Fruit fly (Drosophila melanogaster): ENCODE results near the gene CG4598.

CG4598 gene

dm6 chr2L:9919218-9919617 lies 800 bp downstream of the CG4598 start:
- TF ChIP-seq CG7101 (tag; optimal IDR thresholded peaks at IDR 0.05), result no peak
- TF ChIP-seq CG11617 (GFP tag; optimal IDR thresholded peaks at IDR 0.05), result no peak
- no peak for TF ChIP-seq CG5204 (GFP tag; optimal IDR thresholded peaks at IDR 0.05)
- no peak for TF ChIP-seq ovo (GFP tag; optimal IDR thresholded peaks at IDR 0.05)
- no peak for TF ChIP-seq kay (GFP tag; ENCODE audit: borderline replicate concordance)
- TF ChIP-seq cnc (optimal IDR thresholded peaks at IDR 0.05), result no peak

dm6 chr2L:9919949-9920348 lies 1.5 kb downstream of the CG4598 start, which contains the start of gene CG4594:
TSS of gene CG4594 (plus strand) at chr2L:9920160.
- TF ChIP-seq Crg-1 (GFP tag; optimal IDR thresholded peaks at IDR 0.05), result no peak
- no peak for TF ChIP-seq CG12768 (GFP tag; optimal IDR thresholded peaks at IDR 0.05)
- TF ChIP-seq kay (GFP tag; ENCODE audit: borderline replicate concordance), result no peak
- no peak for TF ChIP-seq Hr96 (GFP tag; optimal IDR thresholded peaks at IDR 0.05)
- TF ChIP-seq CG5204 (GFP tag; optimal IDR thresholded peaks at IDR 0.05), result no peak
- no peak for TF ChIP-seq CG14711 (tag; optimal IDR thresholded peaks at IDR 0.05)
- TF ChIP-seq Mnt (GFP tag; optimal IDR thresholded peaks at IDR 0.05), result no peak
- TF ChIP-seq CG33017 (tag; optimal IDR thresholded peaks at IDR 0.05), result no peak
- no peak for TF ChIP-seq CG11617 (GFP tag; optimal IDR thresholded peaks at IDR 0.05)

dm6 chr2L:9921401-9921800 lies 3.0 kb downstream of the CG4598 start, which contains the start of gene CG4592:
TSS of gene CG4592 (plus strand) at chr2L:9921633.
- peak; percentile 66 for TF ChIP-seq CG14711 (tag; optimal IDR thresholded peaks at IDR 0.05)
- no peak for TF ChIP-seq cnc (optimal IDR thresholded peaks at IDR 0.05)
- peak; percentile 25 for TF ChIP-seq pad (GFP tag; optimal IDR thresholded peaks at IDR 0.05)
- TF ChIP-seq Mnt (GFP tag; optimal IDR thresholded peaks at IDR 0.05), result peak; percentile 51
- TF ChIP-seq CG12768 (GFP tag; optimal IDR thresholded peaks at IDR 0.05), result peak; percentile 82
- peak; percentile 69 for TF ChIP-seq Hr96 (GFP tag; optimal IDR thresholded peaks at IDR 0.05)
- TF ChIP-seq CG5204 (GFP tag; optimal IDR thresholded peaks at IDR 0.05), result peak; percentile 40
- TF ChIP-seq kay (GFP tag; ENCODE audit: borderline replicate concordance), result peak; percentile 88
- TF ChIP-seq tj (GFP tag; optimal IDR thresholded peaks at IDR 0.05), result peak; percentile 56
- peak; percentile 24 for TF ChIP-seq cic (GFP tag; optimal IDR thresholded peaks at IDR 0.05)
- no peak for TF ChIP-seq ovo (GFP tag; optimal IDR thresholded peaks at IDR 0.05)
- no peak for TF ChIP-seq Crg-1 (GFP tag; optimal IDR thresholded peaks at IDR 0.05)
- TF ChIP-seq toe (GFP tag; optimal IDR thresholded peaks at IDR 0.05), result peak; percentile 67
- peak; percentile 78 for TF ChIP-seq CG7101 (tag; optimal IDR thresholded peaks at IDR 0.05)
- TF ChIP-seq CG11617 (GFP tag; optimal IDR thresholded peaks at IDR 0.05), result peak; percentile 79
- TF ChIP-seq CG33017 (tag; optimal IDR thresholded peaks at IDR 0.05), result peak; percentile 72
- TF ChIP-seq Clk (GFP tag; optimal IDR thresholded peaks at IDR 0.05), result no peak
- peak; percentile 85 for TF ChIP-seq bab1 (GFP tag; optimal IDR thresholded peaks at IDR 0.05)
- peak; percentile 12 for TF ChIP-seq CG1620 (GFP tag; optimal IDR thresholded peaks at IDR 0.05)
- TF ChIP-seq CG7045 (GFP tag; optimal IDR thresholded peaks at IDR 0.05), result peak; percentile 72

dm6 chr2L:9924765-9925164 lies 6.3 kb downstream of the CG4598 start, which contains the start of the genes TbCMF46 and CG42366:
TSS of gene TbCMF46 (minus strand) at chr2L:9924865.
TSS of gene CG42366 (plus strand) at chr2L:9925161.
- TF ChIP-seq cic (GFP tag; optimal IDR thresholded peaks at IDR 0.05) (no peak), CG1620 (GFP tag; optimal IDR thresholded peaks at IDR 0.05) (no peak), bab1 (GFP tag; optimal IDR thresholded peaks at IDR 0.05) (no peak), Crg-1 (GFP tag; optimal IDR thresholded peaks at IDR 0.05) (no peak), pad (GFP tag; optimal IDR thresholded peaks at IDR 0.05) (no peak), Mnt (GFP tag; optimal IDR thresholded peaks at IDR 0.05) (no peak), toe (GFP tag; optimal IDR thresholded peaks at IDR 0.05) (no peak), CG7101 (tag; optimal IDR thresholded peaks at IDR 0.05) (no peak), cnc (optimal IDR thresholded peaks at IDR 0.05) (no peak), CG12768 (GFP tag; optimal IDR thresholded peaks at IDR 0.05) (no peak), CG14711 (tag; optimal IDR thresholded peaks at IDR 0.05) (no peak), ovo (GFP tag; optimal IDR thresholded peaks at IDR 0.05) (no peak)

- TF ChIP-seq Clk (GFP tag; optimal IDR thresholded peaks at IDR 0.05) (no peak), ovo (GFP tag; optimal IDR thresholded peaks at IDR 0.05) (no peak), Crg-1 (GFP tag; optimal IDR thresholded peaks at IDR 0.05) (no peak), CG11617 (GFP tag; optimal IDR thresholded peaks at IDR 0.05) (no peak), tj (GFP tag; optimal IDR thresholded peaks at IDR 0.05) (no peak), CG7045 (GFP tag; optimal IDR thresholded peaks at IDR 0.05) (no peak), cic (GFP tag; optimal IDR thresholded peaks at IDR 0.05) (no peak), CG5204 (GFP tag; optimal IDR thresholded peaks at IDR 0.05) (no peak), toe (GFP tag; optimal IDR thresholded peaks at IDR 0.05) (no peak), kay (GFP tag; ENCODE audit: borderline replicate concordance) (no peak)
Observed at dm6 chr2L:9930280-9930679, 11.9 kb downstream of the CG4598 start, which contains the start of gene CG42367. TSS of gene CG42367 (plus strand) at chr2L:9930580.

- TF ChIP-seq CG7101 (tag; optimal IDR thresholded peaks at IDR 0.05), result no peak
- TF ChIP-seq Mnt (GFP tag; optimal IDR thresholded peaks at IDR 0.05), result no peak
- TF ChIP-seq Crg-1 (GFP tag; optimal IDR thresholded peaks at IDR 0.05), result no peak
- no peak for TF ChIP-seq CG12768 (GFP tag; optimal IDR thresholded peaks at IDR 0.05)
- no peak for TF ChIP-seq Clk (GFP tag; optimal IDR thresholded peaks at IDR 0.05)
- no peak for TF ChIP-seq CG7045 (GFP tag; optimal IDR thresholded peaks at IDR 0.05)
- TF ChIP-seq CG5204 (GFP tag; optimal IDR thresholded peaks at IDR 0.05), result no peak
- no peak for TF ChIP-seq CG1620 (GFP tag; optimal IDR thresholded peaks at IDR 0.05)
- no peak for TF ChIP-seq bab1 (GFP tag; optimal IDR thresholded peaks at IDR 0.05)
Observed at dm6 chr2L:9933063-9933462, 14.6 kb downstream of the CG4598 start, which contains the start of gene Cpr30F. TSS of gene Cpr30F (minus strand) at chr2L:9933163.

dm6 chr2L:9937908-9938307 lies 19.5 kb downstream of the CG4598 start, which contains the start of gene Arglu1:
TSS of gene Arglu1 (minus strand) at chr2L:9938134.
- TF ChIP-seq CG14711 (tag; optimal IDR thresholded peaks at IDR 0.05) (peak; percentile 35), CG7101 (tag; optimal IDR thresholded peaks at IDR 0.05) (peak; percentile 51), kay (GFP tag; ENCODE audit: borderline replicate concordance) (no peak), tj (GFP tag; optimal IDR thresholded peaks at IDR 0.05) (no peak), Crg-1 (GFP tag; optimal IDR thresholded peaks at IDR 0.05) (no peak), cnc (optimal IDR thresholded peaks at IDR 0.05) (no peak), bab1 (GFP tag; optimal IDR thresholded peaks at IDR 0.05) (peak; percentile 46), CG5204 (GFP tag; optimal IDR thresholded peaks at IDR 0.05) (no peak), Mnt (GFP tag; optimal IDR thresholded peaks at IDR 0.05) (peak; percentile 34), Hr96 (GFP tag; optimal IDR thresholded peaks at IDR 0.05) (peak; percentile 49), CG7045 (GFP tag; optimal IDR thresholded peaks at IDR 0.05) (no peak), Clk (GFP tag; optimal IDR thresholded peaks at IDR 0.05) (peak; percentile 38), pad (GFP tag; optimal IDR thresholded peaks at IDR 0.05) (peak; percentile 45), CG33017 (tag; optimal IDR thresholded peaks at IDR 0.05) (no peak), ovo (GFP tag; optimal IDR thresholded peaks at IDR 0.05) (no peak), CG1620 (GFP tag; optimal IDR thresholded peaks at IDR 0.05) (peak; percentile 30), cic (GFP tag; optimal IDR thresholded peaks at IDR 0.05) (no peak), CG12768 (GFP tag; optimal IDR thresholded peaks at IDR 0.05) (peak; percentile 34), toe (GFP tag; optimal IDR thresholded peaks at IDR 0.05) (peak; percentile 37), CG11617 (GFP tag; optimal IDR thresholded peaks at IDR 0.05) (no peak)
